Worm (Caenorhabditis elegans) whole organism, late embryonic: Measurements from ENCODE around the gene elpc-4.

Experiments
- C08G9.2 ChIP-seq: sonication (generic microtip); optimal IDR thresholded peaks from 2 replicates; lab custom pipeline; 2016; ENCODE audit warnings: mild to moderate bottlenecking, missing genetic modification characterization, moderate library complexity, missing compliant biosample characterization
- C38D4.7 ChIP-seq: fragments of 200-800 bp; sonication (Bioruptor generic); optimal IDR thresholded peaks from 2 replicates; lab custom pipeline; 2018; ENCODE audit warnings: mild to moderate bottlenecking, missing genetic modification characterization, moderate library complexity, missing compliant biosample characterization
- K09A11.1 ChIP-seq: sonication (generic microtip); optimal IDR thresholded peaks from 2 replicates; lab custom pipeline; 2017; ENCODE audit warnings: antibody characterized with exemption, mild to moderate bottlenecking, missing genetic modification characterization, missing compliant biosample characterization; ENCODE audit not compliant: insufficient read depth
- ama-1 ChIP-seq: fragments of 150-350 bp; optimal IDR thresholded peaks from 2 replicates; lab custom pipeline; 2014
- ceh-22 ChIP-seq: sonication (generic microtip); optimal IDR thresholded peaks from 2 replicates; lab custom pipeline; 2017; ENCODE audit warnings: missing biosample characterization, missing genetic modification characterization
- ceh-30 ChIP-seq: fragments of 150-350 bp; optimal IDR thresholded peaks from 2 replicates; lab custom pipeline; 2014; ENCODE audit warnings: missing biosample characterization, missing genetic modification characterization
- ceh-31 ChIP-seq: sonication (generic microtip); optimal IDR thresholded peaks from 2 replicates; lab custom pipeline; 2016; ENCODE audit warnings: missing genetic modification characterization, missing compliant biosample characterization
- ceh-34 ChIP-seq: sonication (generic microtip); optimal IDR thresholded peaks from 2 replicates; lab custom pipeline; 2016; ENCODE audit warnings: mild to moderate bottlenecking, missing genetic modification characterization, missing compliant biosample characterization
- ceh-6 ChIP-seq: fragments of 200-800 bp; sonication (Bioruptor generic); optimal IDR thresholded peaks from 2 replicates; lab custom pipeline; 2018; ENCODE audit warnings: mild to moderate bottlenecking, missing genetic modification characterization, missing compliant biosample characterization
- dmd-4 ChIP-seq: sonication (generic microtip); optimal IDR thresholded peaks from 2 replicates; lab custom pipeline; 2016; ENCODE audit warnings: borderline replicate concordance, missing genetic modification characterization, missing compliant biosample characterization
- elt-2 ChIP-seq: sonication (generic microtip); optimal IDR thresholded peaks from 2 replicates; lab custom pipeline; 2016; ENCODE audit warnings: missing genetic modification reagents, missing genetic modification characterization, missing compliant biosample characterization
- elt-4 ChIP-seq: sonication (generic microtip); optimal IDR thresholded peaks from 2 replicates; lab custom pipeline; 2016; ENCODE audit warnings: missing genetic modification characterization, missing compliant biosample characterization
- ets-4 ChIP-seq: sonication (generic microtip); optimal IDR thresholded peaks from 2 replicates; lab custom pipeline; 2016; ENCODE audit warnings: missing genetic modification characterization, missing compliant biosample characterization
- fkh-10 ChIP-seq: fragments of 150-350 bp; optimal IDR thresholded peaks from 2 replicates; lab custom pipeline; 2014; ENCODE audit warnings: missing biosample characterization, missing genetic modification reagents, missing genetic modification characterization
- gmeb-2 ChIP-seq: sonication (generic microtip); optimal IDR thresholded peaks from 2 replicates; lab custom pipeline; 2016; ENCODE audit warnings: missing genetic modification characterization, inconsistent platforms, missing compliant biosample characterization
- hlh-30 ChIP-seq: sonication (generic microtip); optimal IDR thresholded peaks from 2 replicates; lab custom pipeline; 2017; ENCODE audit warnings: antibody characterized with exemption, missing genetic modification characterization, missing compliant biosample characterization; ENCODE audit not compliant: insufficient read depth
- hlh-8 ChIP-seq: sonication (generic microtip); optimal IDR thresholded peaks from 2 replicates; lab custom pipeline; 2016; ENCODE audit warnings: missing genotype, missing genetic modification characterization, missing compliant biosample characterization
- lim-6 ChIP-seq: sonication (generic microtip); optimal IDR thresholded peaks from 2 replicates; lab custom pipeline; 2016; ENCODE audit warnings: missing genetic modification characterization, missing compliant biosample characterization
- madf-2 ChIP-seq: sonication (generic microtip); optimal IDR thresholded peaks from 2 replicates; lab custom pipeline; 2017; ENCODE audit warnings: missing genetic modification characterization, missing compliant biosample characterization
- mec-3 ChIP-seq: sonication (generic microtip); optimal IDR thresholded peaks from 2 replicates; lab custom pipeline; 2016; ENCODE audit warnings: borderline replicate concordance, missing genetic modification characterization, missing compliant biosample characterization
- nfya-1 ChIP-seq: sonication (generic microtip); optimal IDR thresholded peaks from 2 replicates; lab custom pipeline; 2017; ENCODE audit warnings: missing genetic modification characterization, mild to moderate bottlenecking, missing compliant biosample characterization, antibody characterized with exemption, moderate library complexity
- nhr-232 ChIP-seq: sonication (generic microtip); optimal IDR thresholded peaks from 2 replicates; lab custom pipeline; 2016; ENCODE audit warnings: missing genetic modification characterization, missing compliant biosample characterization
- npax-4 ChIP-seq: sonication (generic microtip); optimal IDR thresholded peaks from 2 replicates; lab custom pipeline; 2016; ENCODE audit warnings: missing genetic modification characterization, missing compliant biosample characterization
- odd-2 ChIP-seq: sonication (generic microtip); optimal IDR thresholded peaks from 2 replicates; lab custom pipeline; 2017; ENCODE audit warnings: antibody characterized with exemption, mild to moderate bottlenecking, missing genetic modification characterization, missing compliant biosample characterization
- pha-4 ChIP-seq: fragments of 150-350 bp; optimal IDR thresholded peaks from 2 replicates; lab custom pipeline; 2018; ENCODE audit warnings: missing biosample characterization, missing genetic modification reagents, missing genetic modification characterization
- ref-2 ChIP-seq: sonication (generic microtip); optimal IDR thresholded peaks from 2 replicates; lab custom pipeline; 2016; ENCODE audit warnings: missing genetic modification characterization, missing compliant biosample characterization
- rnt-1 ChIP-seq: sonication (generic microtip); optimal IDR thresholded peaks from 2 replicates; lab custom pipeline; 2016; ENCODE audit warnings: missing genetic modification characterization, missing compliant biosample characterization
- tbx-2 ChIP-seq: sonication (generic microtip); optimal IDR thresholded peaks from 2 replicates; lab custom pipeline; 2016; ENCODE audit warnings: missing genetic modification characterization, missing compliant biosample characterization
- ttx-3 ChIP-seq: sonication (generic microtip); optimal IDR thresholded peaks from 2 replicates; lab custom pipeline; 2016; ENCODE audit warnings: missing genetic modification reagents, missing genetic modification characterization, missing compliant biosample characterization
- unc-3 ChIP-seq, 2 experiments: fragments of 200-800 bp in 1 of 2; sonication (Bioruptor generic) in 1 of 2; sonication (generic microtip) in 1 of 2; conservative IDR thresholded peaks in 1 of 2; optimal IDR thresholded peaks in 1 of 2; 2 replicates each; pipeline versions ENCODE4 v1.3.6 to Lab custom; 2016 to 2022; ENCODE audit warnings: missing compliant biosample characterization in 2 of 2, missing genetic modification characterization in 2 of 2, missing genetic modification reagents in 1 of 2
- unc-42 ChIP-seq: sonication (generic microtip); optimal IDR thresholded peaks from 2 replicates; lab custom pipeline; 2016; ENCODE audit warnings: missing genotype, missing genetic modification characterization, missing compliant biosample characterization
- zip-5 ChIP-seq: sonication (generic microtip); optimal IDR thresholded peaks from 2 replicates; lab custom pipeline; 2016; ENCODE audit warnings: missing genetic modification characterization, missing compliant biosample characterization
- ztf-16 ChIP-seq: sonication (generic microtip); optimal IDR thresholded peaks from 2 replicates; lab custom pipeline; 2017; ENCODE audit warnings: missing genetic modification characterization, missing compliant biosample characterization

Gene elpc-4

ce11 chrIV:8032135-8032915, 15.5 kb downstream of the elpc-4 start:
- no peak for TF ChIP-seq C08G9.2 (tag; lab: Kevin White, UChicago)
- TF ChIP-seq elt-2 (tag; lab: Kevin White, UChicago) = peak; percentile 69
- no peak for TF ChIP-seq ztf-16 (tag; lab: Kevin White, UChicago)

- TF ChIP-seq odd-2 (tag; lab: Kevin White, UChicago) = no peak
- TF ChIP-seq, all 69 proteins: peak for 0
These were observed 17.4 kb downstream of the elpc-4 start for ce11 chrIV:8034182-8034581.

- TF ChIP-seq ceh-6 (GFP tag; lab: Kevin White, UChicago) (no peak), rnt-1 (tag; lab: Kevin White, UChicago) (no peak), C08G9.2 (tag; lab: Kevin White, UChicago) (no peak), elt-4 (no peak), odd-2 (tag; lab: Kevin White, UChicago) (no peak), madf-2 (tag; lab: Kevin White, UChicago) (no peak), nfya-1 (tag; lab: Kevin White, UChicago) (no peak), gmeb-2 (tag; lab: Kevin White, UChicago) (no peak), ceh-30 (tag; lab: Kevin White, UChicago) (no peak)
These were observed 19.7 kb downstream of the elpc-4 start for ce11 chrIV:8036492-8036891.

ce11 chrIV:8040610-8041317, 24.0 kb downstream of the elpc-4 start:
- TF ChIP-seq tbx-2 (tag; lab: Kevin White, UChicago) (peak; percentile 17), unc-42 (tag; lab: Kevin White, UChicago) (peak; percentile 89), ceh-31 (tag; lab: Kevin White, UChicago) (peak; percentile 31), unc-3 (GFP tag; conservative IDR thresholded peaks at IDR 0.05; lab: Robert Waterston, UW) (no peak), unc-3 (tag; optimal IDR thresholded peaks at IDR 0.05; lab: Kevin White, UChicago) (no peak), ref-2 (tag; lab: Kevin White, UChicago) (no peak), npax-4 (no peak), lim-6 (no peak), elt-2 (tag; lab: Kevin White, UChicago) (no peak), ceh-34 (tag; lab: Kevin White, UChicago) (peak; percentile 75)

- TF ChIP-seq ets-4 (no peak), lim-6 (no peak), C38D4.7 (GFP tag; lab: Kevin White, UChicago) (no peak), ceh-34 (tag; lab: Kevin White, UChicago) (no peak), C08G9.2 (tag; lab: Kevin White, UChicago) (no peak), nhr-232 (tag; lab: Kevin White, UChicago) (no peak), dmd-4 (tag; lab: Kevin White, UChicago) (no peak), mec-3 (tag; lab: Kevin White, UChicago) (no peak), ama-1 (lab: Kevin White, UChicago) (no peak), nfya-1 (tag; lab: Kevin White, UChicago) (no peak), ttx-3 (tag; lab: Kevin White, UChicago) (no peak), fkh-10 (GFP tag; lab: Kevin White, UChicago) (no peak), K09A11.1 (tag; lab: Kevin White, UChicago) (no peak), hlh-30 (tag; lab: Kevin White, UChicago) (no peak), hlh-8 (no peak), zip-5 (no peak), ceh-22 (tag; lab: Kevin White, UChicago) (no peak), pha-4 (tag; lab: Kevin White, UChicago) (no peak)
These were observed 25.2 kb downstream of the elpc-4 start for ce11 chrIV:8042005-8042404.
